Fruit fly (Drosophila melanogaster): ENCODE data around the gene CG43367.

CG43367 gene

dm6 chr3L:4187930-4188523 is 5.8 kb upstream of the CG43367 start, which contains the start of the genes Teh2 and tipE:
Gene Teh2, minus strand, starts transcription at chr3L:4188023.
Gene tipE, plus strand, starts transcription at chr3L:4188499.
- TF ChIP-seq CG33017 (tag; optimal IDR thresholded peaks at IDR 0.05) (no peak), CG7101 (tag; optimal IDR thresholded peaks at IDR 0.05) (no peak), CG11617 (GFP tag; optimal IDR thresholded peaks at IDR 0.05) (no peak), CG7045 (GFP tag; optimal IDR thresholded peaks at IDR 0.05) (no peak), Mnt (GFP tag; optimal IDR thresholded peaks at IDR 0.05) (no peak)

- TF ChIP-seq Crg-1 (GFP tag; optimal IDR thresholded peaks at IDR 0.05) (no peak), CG7101 (tag; optimal IDR thresholded peaks at IDR 0.05) (no peak), CG33017 (tag; optimal IDR thresholded peaks at IDR 0.05) (no peak), cnc (optimal IDR thresholded peaks at IDR 0.05) (no peak), pad (GFP tag; optimal IDR thresholded peaks at IDR 0.05) (no peak), CG1620 (GFP tag; optimal IDR thresholded peaks at IDR 0.05) (no peak), CG5204 (GFP tag; optimal IDR thresholded peaks at IDR 0.05) (no peak), CG12768 (GFP tag; optimal IDR thresholded peaks at IDR 0.05) (no peak), Hr96 (GFP tag; optimal IDR thresholded peaks at IDR 0.05) (no peak), ovo (GFP tag; optimal IDR thresholded peaks at IDR 0.05) (no peak), tj (GFP tag; optimal IDR thresholded peaks at IDR 0.05) (no peak), bab1 (GFP tag; optimal IDR thresholded peaks at IDR 0.05) (no peak), Mnt (GFP tag; optimal IDR thresholded peaks at IDR 0.05) (no peak), cic (GFP tag; optimal IDR thresholded peaks at IDR 0.05) (no peak), CG11617 (GFP tag; optimal IDR thresholded peaks at IDR 0.05) (no peak), kay (GFP tag; ENCODE audit: borderline replicate concordance) (no peak), toe (GFP tag; optimal IDR thresholded peaks at IDR 0.05) (no peak), CG14711 (tag; optimal IDR thresholded peaks at IDR 0.05) (no peak)
Measured at dm6 chr3L:4204239-4204638, 10.4 kb downstream of the CG43367 start, which contains the start of gene CG15005. Gene CG15005, minus strand, starts transcription at chr3L:4204339.

DNA sequence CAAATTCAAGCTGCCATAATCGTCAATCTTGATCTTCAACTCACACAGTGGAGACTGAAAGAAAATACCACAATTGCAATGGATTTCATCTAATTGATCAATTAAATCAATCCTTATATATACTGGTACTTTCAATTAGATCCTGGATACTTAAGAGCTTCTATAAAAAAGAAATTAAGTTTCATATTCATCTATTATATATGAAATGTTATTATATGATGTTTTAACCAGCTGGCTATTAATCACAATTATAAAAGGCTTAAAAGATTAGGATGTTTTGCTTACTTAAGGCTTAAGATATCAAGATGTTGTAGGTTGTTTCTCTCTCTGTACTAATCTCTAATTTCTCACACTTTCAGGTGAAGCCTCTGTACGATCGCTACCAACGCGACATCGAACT is 11.1 kb downstream of the CG43367 start:
- TF ChIP-seq CG11617 (GFP tag; optimal IDR thresholded peaks at IDR 0.05), result no peak
- no peak for TF ChIP-seq CG5204 (GFP tag; optimal IDR thresholded peaks at IDR 0.05)
- TF ChIP-seq tj (GFP tag; optimal IDR thresholded peaks at IDR 0.05), result no peak
- TF ChIP-seq CG1620 (GFP tag; optimal IDR thresholded peaks at IDR 0.05), result no peak
- no peak for TF ChIP-seq CG33017 (tag; optimal IDR thresholded peaks at IDR 0.05)
- no peak for TF ChIP-seq Mnt (GFP tag; optimal IDR thresholded peaks at IDR 0.05)
- TF ChIP-seq toe (GFP tag; optimal IDR thresholded peaks at IDR 0.05), result no peak
- no peak for TF ChIP-seq CG12768 (GFP tag; optimal IDR thresholded peaks at IDR 0.05)
- TF ChIP-seq Crg-1 (GFP tag; optimal IDR thresholded peaks at IDR 0.05), result no peak
- TF ChIP-seq CG14711 (tag; optimal IDR thresholded peaks at IDR 0.05), result no peak
- no peak for TF ChIP-seq pad (GFP tag; optimal IDR thresholded peaks at IDR 0.05)
- no peak for TF ChIP-seq kay (GFP tag; ENCODE audit: borderline replicate concordance)
- TF ChIP-seq Hr96 (GFP tag; optimal IDR thresholded peaks at IDR 0.05), result no peak

DNA sequence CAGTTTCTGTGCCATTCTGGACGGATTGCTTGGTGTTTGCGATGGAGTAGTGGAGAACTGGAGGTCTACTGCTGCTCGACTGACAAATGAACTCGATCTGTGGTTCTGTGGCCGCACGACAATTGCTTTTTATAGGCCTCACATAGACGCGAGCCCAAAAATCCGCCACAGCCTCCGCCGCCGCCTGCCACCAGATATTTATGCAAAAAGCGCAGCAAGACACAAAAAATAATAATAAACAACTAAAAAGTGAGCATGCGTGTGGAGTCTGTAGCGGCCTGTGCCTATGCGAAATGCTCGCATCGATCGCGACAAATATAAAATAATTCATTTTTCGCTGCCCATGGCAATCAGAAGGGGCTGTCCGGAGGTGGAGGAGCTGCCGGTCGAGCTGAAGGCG is 15.3 kb downstream of the CG43367 start, which contains the start of gene Cpr64Aa:
Gene Cpr64Aa, minus strand, starts transcription at position 101 of the 400 bp plus-strand sequence.
- TF ChIP-seq ovo (GFP tag; optimal IDR thresholded peaks at IDR 0.05) (no peak), cnc (optimal IDR thresholded peaks at IDR 0.05) (no peak), CG5204 (GFP tag; optimal IDR thresholded peaks at IDR 0.05) (no peak)

DNA sequence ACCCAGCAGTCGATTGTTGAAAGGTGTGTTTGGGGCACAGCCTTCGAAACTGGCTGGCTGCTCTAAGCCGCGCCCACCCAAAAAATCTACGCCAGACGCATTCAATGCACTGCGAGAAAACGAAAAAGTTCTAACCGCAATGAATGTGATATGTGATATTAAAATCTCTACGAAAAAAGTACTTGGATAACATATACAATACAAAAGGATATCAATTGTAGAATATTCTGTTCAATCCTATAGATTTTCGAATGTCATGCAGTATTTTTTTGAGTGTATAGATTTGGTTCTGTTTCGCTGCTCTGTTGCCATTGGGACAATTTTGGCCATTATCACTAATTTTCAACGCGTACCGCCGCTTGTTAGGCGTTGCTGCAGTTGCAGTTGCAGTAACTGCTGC is 15.9 kb downstream of the CG43367 start:
- TF ChIP-seq CG1620 (GFP tag; optimal IDR thresholded peaks at IDR 0.05) (no peak), toe (GFP tag; optimal IDR thresholded peaks at IDR 0.05) (no peak), CG5204 (GFP tag; optimal IDR thresholded peaks at IDR 0.05) (no peak), cnc (optimal IDR thresholded peaks at IDR 0.05) (no peak), CG33017 (tag; optimal IDR thresholded peaks at IDR 0.05) (no peak), CG11617 (GFP tag; optimal IDR thresholded peaks at IDR 0.05) (no peak), Crg-1 (GFP tag; optimal IDR thresholded peaks at IDR 0.05) (no peak), ovo (GFP tag; optimal IDR thresholded peaks at IDR 0.05) (no peak), CG12768 (GFP tag; optimal IDR thresholded peaks at IDR 0.05) (no peak), Mnt (GFP tag; optimal IDR thresholded peaks at IDR 0.05) (no peak), bab1 (GFP tag; optimal IDR thresholded peaks at IDR 0.05) (no peak)

DNA sequence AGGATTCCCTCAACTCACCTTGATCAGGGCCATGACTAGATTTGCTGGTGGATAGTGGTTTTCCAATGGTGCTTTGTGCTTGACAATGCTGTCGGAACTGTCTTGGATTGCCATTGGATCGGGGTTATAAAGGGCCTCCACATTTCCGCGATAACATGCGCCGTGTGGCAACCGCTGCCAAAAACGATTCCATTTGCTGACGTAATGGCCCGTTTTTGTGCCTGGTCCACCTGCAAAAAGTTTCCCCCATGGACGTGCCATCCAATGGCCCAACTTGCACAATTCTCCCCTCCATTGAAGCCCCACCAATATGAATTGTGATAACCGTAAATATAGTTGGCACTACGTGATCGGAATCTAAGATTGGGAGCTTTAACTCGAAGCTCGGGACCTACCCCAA is 17.6 kb downstream of the CG43367 start, which contains the start of gene Cpr64Ab:
Gene Cpr64Ab, minus strand, starts transcription at position 101 of the 400 bp plus-strand sequence.
- TF ChIP-seq bab1 (GFP tag; optimal IDR thresholded peaks at IDR 0.05), result no peak
- no peak for TF ChIP-seq toe (GFP tag; optimal IDR thresholded peaks at IDR 0.05)
- TF ChIP-seq Clk (GFP tag; optimal IDR thresholded peaks at IDR 0.05), result no peak
- TF ChIP-seq CG12768 (GFP tag; optimal IDR thresholded peaks at IDR 0.05), result no peak
- TF ChIP-seq CG5204 (GFP tag; optimal IDR thresholded peaks at IDR 0.05), result no peak
- no peak for TF ChIP-seq CG11617 (GFP tag; optimal IDR thresholded peaks at IDR 0.05)
- no peak for TF ChIP-seq Hr96 (GFP tag; optimal IDR thresholded peaks at IDR 0.05)
- no peak for TF ChIP-seq cnc (optimal IDR thresholded peaks at IDR 0.05)
- no peak for TF ChIP-seq ovo (GFP tag; optimal IDR thresholded peaks at IDR 0.05)
- TF ChIP-seq CG7101 (tag; optimal IDR thresholded peaks at IDR 0.05), result no peak

DNA sequence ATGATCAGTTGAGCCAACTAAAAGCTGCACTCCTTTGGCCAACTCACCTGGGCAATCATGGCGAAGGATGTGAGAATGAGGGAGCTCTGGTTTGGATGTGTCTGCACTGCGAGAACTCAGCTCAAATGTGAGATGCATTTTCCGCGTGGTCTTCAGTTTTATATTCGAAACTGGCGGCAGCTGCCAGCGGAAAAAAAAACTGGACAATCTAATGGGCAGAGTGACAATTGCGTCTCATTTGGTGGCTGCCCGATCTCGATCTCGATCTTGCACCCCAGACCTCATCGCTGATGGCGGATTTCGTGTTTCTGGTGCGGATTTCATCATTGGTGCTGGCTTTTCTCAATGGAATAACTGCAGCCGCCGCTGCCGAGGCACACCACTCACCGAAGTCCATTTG is 19.0 kb downstream of the CG43367 start, which contains the start of gene Cpr64Ac:
Gene Cpr64Ac, minus strand, starts transcription at position 101 of the 400 bp plus-strand sequence.
- TF ChIP-seq CG5204 (GFP tag; optimal IDR thresholded peaks at IDR 0.05) (no peak), Mnt (GFP tag; optimal IDR thresholded peaks at IDR 0.05) (no peak), cic (GFP tag; optimal IDR thresholded peaks at IDR 0.05) (no peak), tj (GFP tag; optimal IDR thresholded peaks at IDR 0.05) (no peak), CG33017 (tag; optimal IDR thresholded peaks at IDR 0.05) (no peak), CG1620 (GFP tag; optimal IDR thresholded peaks at IDR 0.05) (no peak)
